Fruit fly (Drosophila melanogaster) whole organism, prepupa: ENCODE results near the gene Rbf2.

Experiments
- CG11294 ChIP-seq: fragments of 200-800 bp; sonication (Bioruptor generic); IDR thresholded peaks from 2 replicates; pipeline ENCODE4 v1.3.6; 2022; ENCODE audit warnings: missing biosample characterization, missing genetic modification characterization
- CG15336 ChIP-seq: fragments of 200-800 bp; sonication (Bioruptor generic); IDR thresholded peaks from 2 replicates; pipeline ENCODE4 v1.3.6; 2022; ENCODE audit warnings: missing biosample characterization, missing genetic modification characterization
- CG16779 ChIP-seq: fragments of 200-800 bp; sonication (Bioruptor generic); optimal IDR thresholded peaks from 3 replicates; lab custom pipeline; 2017; ENCODE audit warnings: missing biosample characterization, mild to moderate bottlenecking, missing genetic modification characterization
- CG31627 ChIP-seq: fragments of 200-800 bp; sonication (Bioruptor generic); optimal IDR thresholded peaks from 3 replicates; lab custom pipeline; 2016; ENCODE audit warnings: missing biosample characterization, missing genetic modification characterization
- CG32006 ChIP-seq: fragments of 200-800 bp; sonication (Bioruptor generic); optimal IDR thresholded peaks from 3 replicates; lab custom pipeline; 2017; ENCODE audit warnings: missing biosample characterization, mild to moderate bottlenecking, missing genetic modification characterization
- CG34406 ChIP-seq: fragments of 200-800 bp; sonication (Bioruptor generic); optimal IDR thresholded peaks from 3 replicates; lab custom pipeline; 2016; ENCODE audit warnings: missing biosample characterization, missing genetic modification characterization
- CG4318 ChIP-seq: fragments of 200-800 bp; sonication (Bioruptor generic); optimal IDR thresholded peaks from 3 replicates; lab custom pipeline; 2017; ENCODE audit warnings: missing biosample characterization, mild to moderate bottlenecking, missing genetic modification characterization
- CG6163 ChIP-seq: fragments of 200-800 bp; sonication (Bioruptor generic); IDR thresholded peaks from 3 replicates; pipeline ENCODE4 v1.3.6; 2022; ENCODE audit warnings: missing biosample characterization, missing genetic modification characterization
- CG6276 ChIP-seq: fragments of 200-800 bp; sonication (Bioruptor generic); optimal IDR thresholded peaks from 2 replicates; lab custom pipeline; 2017; ENCODE audit warnings: missing biosample characterization, mild to moderate bottlenecking, missing genetic modification characterization
- CG6808 ChIP-seq: fragments of 200-800 bp; sonication (Bioruptor generic); optimal IDR thresholded peaks from 3 replicates; lab custom pipeline; 2017; ENCODE audit warnings: missing biosample characterization, missing genetic modification characterization, mild to moderate bottlenecking, moderate library complexity, missing genetic modification reagents
- CG8632 ChIP-seq: fragments of 200-800 bp; sonication (Bioruptor generic); optimal IDR thresholded peaks from 3 replicates; lab custom pipeline; 2016; ENCODE audit warnings: missing biosample characterization, missing genetic modification characterization
- Eip78C ChIP-seq: fragments of 200-800 bp; sonication (Bioruptor generic); peaks from one replicate; lab custom pipeline; 2016; ENCODE audit warnings: missing biosample characterization, missing genetic modification characterization
- Eip93F ChIP-seq: fragments of 200-800 bp; sonication (Bioruptor generic); optimal IDR thresholded peaks from 2 replicates; lab custom pipeline; 2016; ENCODE audit warnings: missing biosample characterization, mild to moderate bottlenecking, missing genetic modification characterization
- Hr4 ChIP-seq: fragments of 200-800 bp; sonication (Bioruptor generic); optimal IDR thresholded peaks from 3 replicates; lab custom pipeline; 2016; ENCODE audit warnings: missing biosample characterization, missing genetic modification characterization
- Lpt ChIP-seq: fragments of 200-800 bp; sonication (Bioruptor generic); optimal IDR thresholded peaks from 3 replicates; lab custom pipeline; 2016; ENCODE audit warnings: missing biosample characterization, missing genetic modification characterization
- Met ChIP-seq: fragments of 200-800 bp; sonication (Bioruptor generic); optimal IDR thresholded peaks from 3 replicates; lab custom pipeline; 2016; ENCODE audit warnings: missing biosample characterization, missing genetic modification characterization
- Smox ChIP-seq: fragments of 200-800 bp; sonication (Bioruptor generic); optimal IDR thresholded peaks from 3 replicates; lab custom pipeline; 2016; ENCODE audit warnings: missing biosample characterization, missing genetic modification characterization
- cyc ChIP-seq: fragments of 200-800 bp; sonication (Bioruptor generic); optimal IDR thresholded peaks from 3 replicates; lab custom pipeline; 2016; ENCODE audit warnings: missing biosample characterization, missing genetic modification characterization
- dac ChIP-seq: fragments of 200-800 bp; sonication (Bioruptor generic); optimal IDR thresholded peaks from 2 replicates; lab custom pipeline; 2017; ENCODE audit warnings: missing biosample characterization, mild to moderate bottlenecking, missing genetic modification characterization
- dsx ChIP-seq: fragments of 200-800 bp; optimal IDR thresholded peaks from 3 replicates; lab custom pipeline; 2019; ENCODE audit warnings: missing biosample characterization, mild to moderate bottlenecking, missing genetic modification characterization, moderate library complexity; ENCODE audit not compliant: poor library complexity, severe bottlenecking
- eg ChIP-seq: fragments of 200-800 bp; sonication (Bioruptor generic); IDR thresholded peaks from 3 replicates; pipeline ENCODE4 v1.3.6; 2022; ENCODE audit warnings: missing biosample characterization, missing genetic modification characterization
- esn ChIP-seq: fragments of 200-800 bp; sonication (Bioruptor generic); optimal IDR thresholded peaks from 2 replicates; lab custom pipeline; 2016; ENCODE audit warnings: missing biosample characterization, mild to moderate bottlenecking, missing genetic modification characterization, moderate library complexity
- fd59A ChIP-seq: fragments of 200-800 bp; sonication (Bioruptor generic); optimal IDR thresholded peaks from 2 replicates; lab custom pipeline; 2017; ENCODE audit warnings: missing biosample characterization, mild to moderate bottlenecking, missing genetic modification characterization, missing genetic modification reagents
- fkh ChIP-seq: fragments of 200-800 bp; sonication (Bioruptor generic); optimal IDR thresholded peaks from 3 replicates; lab custom pipeline; 2017; ENCODE audit warnings: missing biosample characterization, mild to moderate bottlenecking, missing genetic modification characterization, moderate library complexity
- lz ChIP-seq: fragments of 200-800 bp; sonication (Bioruptor generic); optimal IDR thresholded peaks from 3 replicates; lab custom pipeline; 2016; ENCODE audit warnings: missing biosample characterization, missing genetic modification characterization
- spab ChIP-seq: fragments of 200-800 bp; sonication (Bioruptor generic); optimal IDR thresholded peaks from 2 replicates; lab custom pipeline; 2017; ENCODE audit warnings: missing biosample characterization, mild to moderate bottlenecking, missing genetic modification characterization, missing genetic modification reagents
- ss ChIP-seq, 2 experiments: fragments of 200-800 bp; sonication (Bioruptor generic); optimal IDR thresholded peaks; 2 replicates in 1 of 2; 3 replicates in 1 of 2; lab custom pipeline; 2017 to 2018; ENCODE audit warnings: mild to moderate bottlenecking in 2 of 2, missing biosample characterization in 2 of 2, missing genetic modification characterization in 2 of 2, moderate library complexity in 1 of 2
- svp ChIP-seq: fragments of 200-800 bp; sonication (Bioruptor generic); peaks from one replicate; lab custom pipeline; 2016; ENCODE audit warnings: missing biosample characterization, missing genetic modification characterization
- topi ChIP-seq: fragments of 200-800 bp; sonication (Bioruptor generic); optimal IDR thresholded peaks from 3 replicates; lab custom pipeline; 2016; ENCODE audit warnings: missing biosample characterization, missing genetic modification characterization

Gene Rbf2

DNA sequence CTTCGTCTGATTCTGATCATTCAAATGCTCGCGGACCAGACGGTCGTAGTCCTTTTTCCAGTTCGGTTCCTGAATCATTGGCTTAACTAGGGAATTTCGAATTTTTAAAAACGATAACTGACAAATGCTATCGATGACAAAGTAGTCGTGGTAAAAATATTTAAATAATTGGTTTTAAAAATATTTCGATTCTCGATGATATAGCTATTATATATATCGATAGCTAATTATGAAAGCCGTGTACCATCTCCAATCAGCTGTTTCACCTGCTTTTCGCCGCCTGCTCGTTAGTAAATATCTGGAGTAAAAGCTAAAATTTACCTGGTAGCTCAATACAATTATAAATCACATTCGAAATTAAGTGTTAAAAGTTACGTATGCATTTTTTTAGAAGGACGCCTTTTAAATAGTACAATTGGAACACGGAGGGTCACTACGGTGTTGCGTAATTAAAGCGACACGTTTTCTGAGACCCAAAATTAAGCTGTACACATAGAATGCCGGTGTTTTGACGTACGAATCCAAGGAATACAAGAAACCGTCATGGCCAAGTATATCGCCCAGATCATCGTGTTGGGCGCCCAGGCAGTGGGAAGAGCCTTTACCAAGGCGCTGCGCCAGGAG lies 31.5 kb upstream of the Rbf2 start, which contains the start of the genes CG5478 and blp:
CG5478 (minus strand) TSS at position 126 of the 624 bp plus-strand sequence.
blp (plus strand) TSS at position 239 of the 624 bp plus-strand sequence.
- TF ChIP-seq lz (GFP tag; lab: Kevin White, UChicago) = no peak
- TF ChIP-seq fkh (GFP tag; lab: Kevin White, UChicago) = peak; percentile 37
- TF ChIP-seq CG6808 (GFP tag; lab: Kevin White, UChicago) = peak; percentile 73
- TF ChIP-seq Eip78C (GFP tag; lab: Kevin White, UChicago) = peak; percentile 8
- TF ChIP-seq, all 60 proteins: peak for 3

- TF ChIP-seq Eip78C (GFP tag; lab: Kevin White, UChicago) (peak; percentile 38), eg (GFP tag; lab: Robert Waterston, UW) (0 out of 3 replicates have a peak, but pooled peaks have one; percentile 11), fkh (GFP tag; lab: Kevin White, UChicago) (peak; percentile 71), CG6808 (GFP tag; lab: Kevin White, UChicago) (peak; percentile 100), topi (no peak), CG11294 (GFP tag; lab: Robert Waterston, UW) (0 out of 2 replicates have a peak, but pooled peaks have one; percentile 17), CG4318 (GFP tag; lab: Kevin White, UChicago) (no peak)
Measured at dm6 chr3R:15934952-15935351, 30.3 kb upstream of the Rbf2 start, which contains the start of gene Sap47. Gene Sap47, plus strand, starts transcription at chr3R:15935100.

DNA sequence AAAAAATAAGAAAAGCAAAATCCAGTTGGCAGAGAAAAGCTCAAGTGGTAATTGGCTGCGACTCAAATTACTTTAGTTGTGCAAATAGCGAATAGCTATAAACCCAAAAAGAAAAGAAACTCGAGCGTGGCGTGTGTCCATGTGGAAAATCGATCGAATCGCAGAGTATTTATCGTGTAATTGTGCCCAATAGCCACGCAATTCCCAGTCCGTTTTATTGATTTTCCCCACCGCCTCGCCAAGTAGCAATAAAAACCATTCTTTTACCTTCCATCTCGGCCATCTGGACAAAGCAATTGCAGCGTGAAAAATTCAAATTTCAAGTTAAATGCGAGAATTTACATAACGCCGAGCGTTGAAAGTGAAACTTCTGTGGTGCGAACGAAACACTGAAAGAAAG lies 29.7 kb upstream of the Rbf2 start:
- TF ChIP-seq Lpt (GFP tag; lab: Kevin White, UChicago) (no peak), CG32006 (no peak), fkh (GFP tag; lab: Kevin White, UChicago) (no peak), CG16779 (no peak), CG31627 (GFP tag; lab: Kevin White, UChicago) (no peak), Eip93F (no peak), Smox (GFP tag; lab: Kevin White, UChicago) (no peak), CG15336 (GFP tag; lab: Robert Waterston, UW) (no peak)

- TF ChIP-seq eg (GFP tag; lab: Robert Waterston, UW) (0 out of 3 replicates have a peak, but pooled peaks have one; percentile 14), spab (GFP tag; lab: Kevin White, UChicago) (no peak), CG8632 (GFP tag; lab: Kevin White, UChicago) (no peak), CG6276 (GFP tag; lab: Kevin White, UChicago) (no peak)
- TF ChIP-seq, all 60 proteins: peak for 1
Measured at dm6 chr3R:15937708-15938107, 27.5 kb upstream of the Rbf2 start.

dm6 chr3R:15947605-15948004 lies 17.6 kb upstream of the Rbf2 start:
- 0 out of 3 replicates have a peak, but pooled peaks have one; percentile 33 for TF ChIP-seq CG6163 (GFP tag; lab: Robert Waterston, UW)
- TF ChIP-seq fd59A (GFP tag; lab: Kevin White, UChicago) = no peak

dm6 chr3R:15950843-15951242 lies 14.4 kb upstream of the Rbf2 start, which contains the start of the genes CG31088 and CG46383:
Gene CG31088, minus strand, starts transcription at chr3R:15950943.
Gene CG46383, minus strand, starts transcription at chr3R:15950943.
- TF ChIP-seq Met (GFP tag; lab: Kevin White, UChicago) = no peak
- no peak for TF ChIP-seq Eip78C (GFP tag; lab: Kevin White, UChicago)

DNA sequence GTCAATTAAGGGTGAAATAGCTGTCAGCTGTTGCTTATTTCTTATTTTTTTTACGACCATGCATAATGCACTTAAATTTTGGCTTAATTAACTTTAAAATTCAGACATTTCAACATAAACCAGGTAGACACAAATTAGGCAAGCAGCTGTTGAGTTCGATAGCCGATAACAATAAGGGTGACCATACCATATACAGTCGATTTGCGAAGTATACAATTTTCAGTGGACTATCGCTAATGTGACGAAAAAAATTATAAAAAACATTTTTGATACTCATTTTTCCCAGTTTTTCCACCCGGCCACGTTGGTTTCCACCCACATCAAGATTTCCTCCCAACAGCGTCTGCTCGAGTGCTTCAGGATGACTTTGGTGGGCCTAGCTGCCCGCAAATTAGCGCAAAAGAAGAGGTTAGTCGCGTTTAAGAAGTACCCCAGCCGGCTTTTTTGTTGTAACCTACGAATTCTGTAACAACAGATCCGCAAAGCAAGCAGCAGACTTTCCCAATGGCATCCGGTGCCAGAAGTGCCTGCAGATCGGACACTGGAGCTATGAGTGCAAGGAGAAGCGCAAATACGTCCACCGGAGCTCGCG lies 1.5 kb upstream of the Rbf2 start, which contains the start of the genes CG4287 and CG5516:
CG4287 (minus strand) TSS at position 178 of the 592 bp plus-strand sequence.
CG5516 (plus strand) TSS at position 195 of the 592 bp plus-strand sequence.
- TF ChIP-seq svp (GFP tag; lab: Kevin White, UChicago) = peak; percentile 42
- TF ChIP-seq cyc (GFP tag; lab: Kevin White, UChicago) = peak; percentile 13
- TF ChIP-seq dac (GFP tag; lab: Kevin White, UChicago) = no peak
- no peak for TF ChIP-seq CG34406 (GFP tag; lab: Kevin White, UChicago)
- peak; percentile 11 for TF ChIP-seq Hr4 (GFP tag; lab: Kevin White, UChicago)
- TF ChIP-seq ss (GFP tag; optimal IDR thresholded peaks at IDR 0.05; lab: Kevin White, UChicago) = no peak
- TF ChIP-seq dsx (GFP tag; lab: Kevin White, UChicago) = peak; percentile 41
- no peak for TF ChIP-seq CG11294 (GFP tag; lab: Robert Waterston, UW)
- TF ChIP-seq esn (GFP tag; lab: Kevin White, UChicago) = peak; percentile 65
- no peak for TF ChIP-seq fd59A (GFP tag; lab: Kevin White, UChicago)
